Worm (Caenorhabditis elegans) whole organism, L3 larva: ENCODE results near the gene alh-9.

Experiments used
- R02D3.7 ChIP-seq: fragments of 150-350 bp; optimal IDR thresholded peaks from 2 replicates; lab custom pipeline; 2014; ENCODE audit warnings: missing biosample characterization, missing genetic modification characterization
- ZK546.5 ChIP-seq: sonication (generic microtip); optimal IDR thresholded peaks from 2 replicates; lab custom pipeline; 2017; ENCODE audit warnings: missing biosample characterization, missing genetic modification characterization
- aly-2 ChIP-seq: fragments of 150-350 bp; optimal IDR thresholded peaks from 2 replicates; lab custom pipeline; 2014; ENCODE audit warnings: missing biosample characterization, missing genetic modification characterization
- ama-1 ChIP-seq: fragments of 150-350 bp; optimal IDR thresholded peaks from 2 replicates; lab custom pipeline; 2018
- ceh-16 ChIP-seq: sonication (generic microtip); optimal IDR thresholded peaks from 2 replicates; lab custom pipeline; 2017; ENCODE audit warnings: missing biosample characterization, missing genetic modification characterization
- ceh-28 ChIP-seq: fragments of 150-350 bp; optimal IDR thresholded peaks from 2 replicates; lab custom pipeline; 2014; ENCODE audit warnings: missing biosample characterization, missing genetic modification reagents, missing genetic modification characterization
- ceh-82 ChIP-seq: fragments of 150-350 bp; optimal IDR thresholded peaks from 2 replicates; lab custom pipeline; 2014; ENCODE audit warnings: missing biosample characterization, missing genetic modification characterization
- ceh-9 ChIP-seq: sonication (generic microtip); optimal IDR thresholded peaks from 2 replicates; lab custom pipeline; 2018; ENCODE audit warnings: missing biosample characterization, missing genetic modification characterization
- egl-27 ChIP-seq: sonication (generic microtip); optimal IDR thresholded peaks from 4 replicates; lab custom pipeline; 2017; ENCODE audit warnings: missing biosample characterization, missing genetic modification reagents, missing genetic modification characterization
- egl-5 ChIP-seq: fragments of 150-350 bp; optimal IDR thresholded peaks from 2 replicates; lab custom pipeline; 2017; ENCODE audit warnings: missing biosample characterization, missing genetic modification reagents, missing genetic modification characterization, inconsistent platforms
- elt-1 ChIP-seq: fragments of 150-350 bp; optimal IDR thresholded peaks from 2 replicates; lab custom pipeline; 2014; ENCODE audit warnings: missing biosample characterization, missing genetic modification characterization
- elt-2 ChIP-seq: sonication (generic microtip); optimal IDR thresholded peaks from 2 replicates; lab custom pipeline; 2016; ENCODE audit warnings: missing genetic modification reagents, mild to moderate bottlenecking, missing genetic modification characterization, missing compliant biosample characterization
- elt-3 ChIP-seq, 3 experiments: fragments of 150-350 bp in 1 of 3; sonication (generic microtip) in 2 of 3; optimal IDR thresholded peaks; 2 replicates in 2 of 3; 4 replicates in 1 of 3; lab custom pipeline; 2014 to 2017; ENCODE audit warnings: missing biosample characterization in 3 of 3, missing genetic modification characterization in 3 of 3
- eor-1 ChIP-seq, 2 experiments: fragments of 150-350 bp; optimal IDR thresholded peaks; 2 replicates each; lab custom pipeline; 2014 to 2018; ENCODE audit warnings: missing biosample characterization in 2 of 2, missing genetic modification characterization in 2 of 2
- fkh-10 ChIP-seq: sonication (generic microtip); optimal IDR thresholded peaks from 2 replicates; lab custom pipeline; 2017; ENCODE audit warnings: missing biosample characterization, missing genetic modification reagents, missing genetic modification characterization
- fkh-2 ChIP-seq: fragments of 150-350 bp; optimal IDR thresholded peaks from 2 replicates; lab custom pipeline; 2014; ENCODE audit warnings: missing biosample characterization, missing genetic modification reagents, missing genetic modification characterization
- fos-1 ChIP-seq: fragments of 150-350 bp; optimal IDR thresholded peaks from 2 replicates; lab custom pipeline; 2014; ENCODE audit warnings: missing biosample characterization, missing genetic modification characterization
- jun-1 ChIP-seq: fragments of 150-350 bp; optimal IDR thresholded peaks from 2 replicates; lab custom pipeline; 2014; ENCODE audit warnings: missing biosample characterization, missing genetic modification reagents, missing genetic modification characterization
- lin-15B ChIP-seq: fragments of 150-350 bp; optimal IDR thresholded peaks from 2 replicates; lab custom pipeline; 2014; ENCODE audit warnings: missing biosample characterization, missing genetic modification characterization
- lin-39 ChIP-seq: fragments of 150-350 bp; optimal IDR thresholded peaks from 2 replicates; lab custom pipeline; 2018; ENCODE audit warnings: missing biosample characterization, missing genetic modification reagents, missing genetic modification characterization
- lsy-12 ChIP-seq: sonication (generic microtip); optimal IDR thresholded peaks from 2 replicates; lab custom pipeline; 2016; ENCODE audit warnings: mild to moderate bottlenecking, missing genetic modification characterization, missing compliant biosample characterization
- mdl-1 ChIP-seq: fragments of 150-350 bp; optimal IDR thresholded peaks from 2 replicates; lab custom pipeline; 2014; ENCODE audit warnings: missing biosample characterization, missing genetic modification characterization
- mml-1 ChIP-seq: fragments of 150-350 bp; sonication (generic microtip); optimal IDR thresholded peaks from 3 replicates; lab custom pipeline; 2014; ENCODE audit warnings: missing biosample characterization, missing genetic modification characterization
- nhr-11 ChIP-seq: fragments of 150-350 bp; optimal IDR thresholded peaks from 2 replicates; lab custom pipeline; 2014; ENCODE audit warnings: missing biosample characterization, missing genetic modification characterization
- nhr-12 ChIP-seq: fragments of 150-350 bp; optimal IDR thresholded peaks from 2 replicates; lab custom pipeline; 2014; ENCODE audit warnings: missing biosample characterization, missing genetic modification characterization
- nhr-23 ChIP-seq: fragments of 150-350 bp; optimal IDR thresholded peaks from 2 replicates; lab custom pipeline; 2014; ENCODE audit warnings: missing biosample characterization, missing genetic modification reagents, missing genetic modification characterization
- nhr-237 ChIP-seq: fragments of 150-350 bp; optimal IDR thresholded peaks from 2 replicates; lab custom pipeline; 2014; ENCODE audit warnings: missing biosample characterization, missing genetic modification characterization
- nhr-25 ChIP-seq: sonication (generic microtip); optimal IDR thresholded peaks from 2 replicates; lab custom pipeline; 2017; ENCODE audit warnings: missing biosample characterization, missing genetic modification characterization
- nhr-43 ChIP-seq: sonication (generic microtip); optimal IDR thresholded peaks from 2 replicates; lab custom pipeline; 2016; ENCODE audit warnings: mild to moderate bottlenecking, missing genetic modification characterization, missing compliant biosample characterization; ENCODE audit not compliant: poor library complexity, severe bottlenecking
- nhr-67 ChIP-seq: fragments of 150-350 bp; optimal IDR thresholded peaks from 2 replicates; lab custom pipeline; 2014; ENCODE audit warnings: missing biosample characterization, missing genetic modification characterization
- nhr-76 ChIP-seq: fragments of 150-350 bp; sonication (generic microtip); optimal IDR thresholded peaks from 5 replicates; lab custom pipeline; 2014; ENCODE audit warnings: missing biosample characterization, missing genetic modification characterization
- nhr-77 ChIP-seq: fragments of 150-350 bp; optimal IDR thresholded peaks from 2 replicates; lab custom pipeline; 2014; ENCODE audit warnings: missing biosample characterization, missing genetic modification characterization
- pha-4 ChIP-seq: fragments of 150-350 bp; optimal IDR thresholded peaks from 2 replicates; lab custom pipeline; 2014; ENCODE audit warnings: missing biosample characterization, missing genetic modification reagents, missing genetic modification characterization
- pqm-1 ChIP-seq: fragments of 150-350 bp; optimal IDR thresholded peaks from 2 replicates; lab custom pipeline; 2017; ENCODE audit warnings: missing biosample characterization, missing genetic modification characterization, inconsistent platforms
- sea-2 ChIP-seq: fragments of 150-350 bp; sonication (generic microtip); optimal IDR thresholded peaks from 4 replicates; lab custom pipeline; 2014; ENCODE audit warnings: missing biosample characterization, missing genetic modification reagents, missing genetic modification characterization
- skn-1 ChIP-seq: fragments of 150-350 bp; optimal IDR thresholded peaks from 2 replicates; lab custom pipeline; 2014; ENCODE audit warnings: missing biosample characterization, missing genetic modification characterization
- snpc-4 ChIP-seq: fragments of 150-350 bp; optimal IDR thresholded peaks from 2 replicates; lab custom pipeline; 2014; ENCODE audit warnings: missing biosample characterization, missing genetic modification characterization
- tbx-2 ChIP-seq: sonication (generic microtip); optimal IDR thresholded peaks from 2 replicates; lab custom pipeline; 2016; ENCODE audit warnings: mild to moderate bottlenecking, missing genetic modification characterization, missing compliant biosample characterization
- unc-39 ChIP-seq: sonication (generic microtip); optimal IDR thresholded peaks from 4 replicates; lab custom pipeline; 2017; ENCODE audit warnings: missing biosample characterization, missing genetic modification characterization
- unc-62 ChIP-seq: fragments of 150-350 bp; sonication (generic microtip); optimal IDR thresholded peaks from 4 replicates; lab custom pipeline; 2014; ENCODE audit warnings: missing biosample characterization, missing genetic modification reagents, missing genetic modification characterization
- zag-1 ChIP-seq: fragments of 150-350 bp; optimal IDR thresholded peaks from 2 replicates; lab custom pipeline; 2014; ENCODE audit warnings: missing biosample characterization, missing genetic modification characterization

Gene alh-9

DNA sequence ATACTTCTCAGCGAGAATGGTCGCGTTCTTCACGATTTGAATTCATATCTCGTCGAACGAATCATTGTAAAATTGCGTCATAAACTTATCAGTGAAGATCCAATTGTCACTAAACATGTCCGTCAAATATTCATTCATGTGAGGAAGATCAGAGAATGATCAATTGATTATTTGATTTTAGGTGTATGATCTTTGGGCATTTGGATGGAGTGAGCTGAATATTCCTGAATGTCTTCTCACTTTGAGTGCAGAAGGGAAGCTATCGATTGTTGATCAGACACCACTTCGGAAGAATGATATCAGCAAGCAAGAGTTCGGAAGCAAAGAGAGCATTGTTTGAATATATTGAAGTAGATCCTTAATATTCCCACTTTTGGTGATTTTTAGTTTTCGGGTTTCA lies 18.4 kb downstream of the alh-9 start (continued):
- no peak for TF ChIP-seq egl-5 (tag; lab: Kevin White, UChicago)
- no peak for TF ChIP-seq ceh-28
- peak; percentile 8 for TF ChIP-seq pqm-1
- TF ChIP-seq zag-1 (tag; lab: Kevin White, UChicago) = no peak
- no peak for TF ChIP-seq nhr-67 (tag; lab: Kevin White, UChicago)
- TF ChIP-seq skn-1 (tag; lab: Kevin White, UChicago) = no peak
- TF ChIP-seq ZK546.5 (tag; lab: Kevin White, UChicago) = no peak
- no peak for TF ChIP-seq nhr-237
- no peak for TF ChIP-seq sea-2 (GFP tag; lab: Kevin White, UChicago)
- peak; percentile 5 for TF ChIP-seq nhr-76 (tag; lab: Kevin White, UChicago)
- no peak for TF ChIP-seq unc-39 (tag; lab: Kevin White, UChicago)
- TF ChIP-seq, all 47 proteins: peak for 13

DNA sequence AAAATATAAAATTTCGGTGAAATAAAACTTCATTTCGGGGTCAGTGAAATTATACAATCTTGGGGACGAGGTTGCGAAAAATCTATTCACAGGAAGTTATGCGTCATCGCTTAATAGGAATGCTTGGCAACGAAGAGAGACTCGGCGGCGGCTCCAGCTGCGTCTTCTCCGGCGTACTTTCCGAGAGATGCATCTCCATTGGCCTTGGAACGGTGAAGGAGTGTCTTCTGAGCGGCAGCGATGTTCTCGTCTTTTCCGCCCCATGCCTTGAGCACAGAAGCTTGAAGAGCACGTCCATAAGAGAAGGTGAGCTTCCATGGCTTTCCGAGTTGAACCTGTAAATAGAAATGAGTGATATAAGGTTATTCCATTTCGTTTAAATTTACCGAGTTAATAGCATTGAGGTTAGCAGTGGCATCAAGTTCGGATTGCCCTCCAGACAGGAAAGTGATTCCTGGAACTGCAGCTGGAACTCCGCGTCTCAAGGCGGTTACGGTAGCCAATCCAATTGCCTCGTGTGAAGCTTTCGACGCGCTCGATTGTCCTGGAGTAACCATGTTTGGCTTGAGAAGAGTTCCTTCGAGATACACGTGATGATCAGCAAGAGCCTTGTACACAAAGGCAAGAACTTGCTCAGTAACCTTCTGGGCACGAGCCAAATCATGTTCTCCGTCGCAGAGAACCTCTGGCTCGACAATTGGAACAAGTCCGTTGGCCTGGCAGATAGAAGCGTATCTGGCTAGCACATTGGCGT lies 19.0 kb downstream of the alh-9 start:
- no peak for TF ChIP-seq elt-1
- TF ChIP-seq ama-1 (lab: Kevin White, UChicago) = peak; percentile 48
- TF ChIP-seq lin-39 = no peak
- TF ChIP-seq R02D3.7 (tag; lab: Kevin White, UChicago) = no peak
- no peak for TF ChIP-seq mdl-1
- peak; percentile 52 for TF ChIP-seq nhr-43
- TF ChIP-seq elt-2 (tag; lab: Kevin White, UChicago) = no peak
- TF ChIP-seq eor-1 (tag; optimal IDR thresholded peaks at IDR 0.05; lab: Kevin White, UChicago) = no peak

DNA sequence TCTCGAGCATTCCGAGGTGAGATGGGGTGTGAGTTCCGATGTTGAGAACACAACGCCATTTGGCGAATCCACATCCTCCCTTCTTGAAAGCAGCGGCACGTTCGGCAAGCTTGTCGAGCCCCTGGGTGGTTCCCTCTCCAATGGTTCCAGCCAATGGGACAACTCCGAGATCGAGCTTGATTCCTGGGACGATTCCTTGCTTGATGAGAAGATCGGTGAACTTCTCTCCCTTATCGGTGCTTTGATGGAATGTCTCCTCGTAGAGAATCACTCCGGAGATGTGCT lies 19.5 kb downstream of the alh-9 start:
- TF ChIP-seq fkh-10 (GFP tag; lab: Kevin White, UChicago) = no peak
- TF ChIP-seq jun-1 = no peak
- no peak for TF ChIP-seq ZK546.5 (tag; lab: Kevin White, UChicago)
- no peak for TF ChIP-seq fkh-2
- TF ChIP-seq nhr-77 = no peak
- no peak for TF ChIP-seq nhr-237
- TF ChIP-seq pqm-1 = no peak
- TF ChIP-seq lsy-12 (tag; lab: Kevin White, UChicago) = no peak
- no peak for TF ChIP-seq pha-4 (tag; lab: Kevin White, UChicago)
- no peak for TF ChIP-seq sea-2 (GFP tag; lab: Kevin White, UChicago)
- no peak for TF ChIP-seq tbx-2 (tag; lab: Kevin White, UChicago)

DNA sequence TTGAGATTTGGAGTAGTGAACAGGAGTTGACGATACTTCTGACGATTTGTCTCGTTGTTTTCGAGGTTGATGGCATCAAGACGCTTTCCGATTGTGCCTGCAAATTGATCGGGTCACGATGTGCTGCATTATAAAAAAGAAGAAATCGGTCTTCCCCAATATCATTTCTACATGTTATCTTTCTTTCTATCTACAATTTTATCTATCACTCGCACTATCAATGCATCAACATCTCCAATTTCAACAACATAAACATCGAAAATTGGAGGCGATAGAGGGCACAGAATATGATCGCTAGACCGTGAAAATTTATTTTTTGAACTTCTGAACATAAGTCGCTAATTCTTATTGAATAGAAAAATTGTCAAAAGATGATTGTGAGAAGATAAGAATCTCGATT lies 19.9 kb downstream of the alh-9 start:
- TF ChIP-seq lin-39 (no peak), nhr-12 (tag; lab: Kevin White, UChicago) (no peak), elt-1 (peak; percentile 64), snpc-4 (no peak), skn-1 (tag; lab: Kevin White, UChicago) (no peak), egl-27 (no peak), nhr-11 (no peak), nhr-237 (no peak), lsy-12 (tag; lab: Kevin White, UChicago) (no peak), fkh-10 (GFP tag; lab: Kevin White, UChicago) (no peak), elt-2 (tag; lab: Kevin White, UChicago) (peak; percentile 48), ceh-82 (tag; lab: Kevin White, UChicago) (no peak), mml-1 (tag; lab: Kevin White, UChicago) (no peak), nhr-76 (tag; lab: Kevin White, UChicago) (no peak)

DNA sequence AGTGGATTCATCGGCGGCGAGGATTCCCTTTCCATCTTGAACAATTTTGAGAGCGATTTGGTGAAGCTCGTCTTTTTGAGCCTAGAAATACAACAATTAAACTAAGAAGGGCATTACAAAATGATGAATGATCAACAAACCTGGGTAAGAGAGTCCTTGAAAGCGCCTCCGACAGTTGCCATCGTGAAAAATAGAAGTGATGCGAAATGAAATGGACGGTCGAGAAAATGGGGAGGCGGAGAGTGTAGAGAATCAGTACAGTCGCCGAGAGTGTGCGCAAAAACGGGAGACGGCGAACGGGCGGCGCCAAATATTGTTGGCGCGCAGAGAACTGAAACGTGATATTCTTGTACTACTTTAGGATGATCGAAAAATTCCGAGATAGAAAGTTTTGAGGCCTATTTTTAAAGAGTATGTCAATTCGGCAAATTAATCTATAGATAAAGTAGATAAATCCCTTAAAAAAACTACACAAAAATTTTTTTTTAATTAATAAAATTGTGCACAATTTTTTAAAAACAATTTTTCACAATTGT lies 20.4 kb downstream of the alh-9 start, which contains the start of gene aldo-2:
Gene aldo-2 (minus strand): TSS at position 486 of the 536 bp plus-strand sequence.
- no peak for TF ChIP-seq fkh-2
- TF ChIP-seq ceh-16 = no peak
- TF ChIP-seq nhr-76 (tag; lab: Kevin White, UChicago) = no peak
- TF ChIP-seq nhr-25 (tag; lab: Kevin White, UChicago) = peak; percentile 58
- TF ChIP-seq aly-2 (tag; lab: Kevin White, UChicago) = no peak
- no peak for TF ChIP-seq egl-27
- TF ChIP-seq nhr-237 = no peak
- peak; percentile 43 for TF ChIP-seq nhr-23 (tag; lab: Kevin White, UChicago)
- no peak for TF ChIP-seq mml-1 (tag; lab: Kevin White, UChicago)
- TF ChIP-seq lin-39 = no peak
- no peak for TF ChIP-seq nhr-43
- peak; percentile 42 for TF ChIP-seq lin-15B (tag; lab: Kevin White, UChicago)
- TF ChIP-seq unc-39 (tag; lab: Kevin White, UChicago) = no peak
- TF ChIP-seq nhr-77 = no peak
- no peak for TF ChIP-seq ceh-28
- TF ChIP-seq elt-2 (tag; lab: Kevin White, UChicago) = peak; percentile 3
- no peak for TF ChIP-seq ceh-9 (tag; lab: Kevin White, UChicago)
- TF ChIP-seq eor-1 (tag; optimal IDR thresholded peaks at IDR 0.05; lab: Kevin White, UChicago) = no peak
- TF ChIP-seq unc-62 = no peak
- peak; percentile 93 for TF ChIP-seq ama-1 (lab: Kevin White, UChicago)
- no peak for TF ChIP-seq egl-5 (tag; lab: Kevin White, UChicago)
- no peak for TF ChIP-seq jun-1
- no peak for TF ChIP-seq mdl-1
- peak in 1 of 3 experiments; percentile 7 for TF ChIP-seq elt-3 (tag; optimal IDR thresholded peaks at IDR 0.05; lab: Kevin White, UChicago)
- TF ChIP-seq lsy-12 (tag; lab: Kevin White, UChicago) = peak; percentile 27
- TF ChIP-seq elt-1 = no peak
- no peak for TF ChIP-seq nhr-67 (tag; lab: Kevin White, UChicago)
- TF ChIP-seq nhr-12 (tag; lab: Kevin White, UChicago) = no peak
- no peak for TF ChIP-seq sea-2 (GFP tag; lab: Kevin White, UChicago)
- TF ChIP-seq fos-1 (tag; lab: Kevin White, UChicago) = no peak
